Fruit fly (Drosophila melanogaster) whole organism, embryonic: Measurements from ENCODE around the gene Rassf.

Experiments used
- Aef1 ChIP-seq: fragments of 200-800 bp; sonication (Bioruptor generic); IDR thresholded peaks from 3 replicates; pipeline ENCODE4 v1.3.6; 2022; ENCODE audit warnings: missing biosample characterization, missing genetic modification characterization
- Bdp1 ChIP-seq: fragments of 200-800 bp; sonication (Bioruptor generic); optimal IDR thresholded peaks from 3 replicates; lab custom pipeline; 2016; ENCODE audit warnings: missing biosample characterization, missing genetic modification characterization
- CG10267 ChIP-seq: fragments of 200-800 bp; sonication (Bioruptor generic); optimal IDR thresholded peaks from 2 replicates; lab custom pipeline; 2018; ENCODE audit warnings: missing biosample characterization, mild to moderate bottlenecking, missing genetic modification characterization, moderate library complexity
- CG10565 ChIP-seq: fragments of 200-800 bp; sonication (Bioruptor generic); optimal IDR thresholded peaks from 3 replicates; lab custom pipeline; 2016; ENCODE audit warnings: missing biosample characterization, mild to moderate bottlenecking, missing genetic modification characterization
- CG10654 ChIP-seq: fragments of 200-800 bp; sonication (Bioruptor generic); optimal IDR thresholded peaks from 2 replicates; lab custom pipeline; 2016; ENCODE audit warnings: missing biosample characterization, missing genetic modification characterization
- CG12071 ChIP-seq: fragments of 200-800 bp; sonication (Bioruptor generic); optimal IDR thresholded peaks from 3 replicates; lab custom pipeline; 2018; ENCODE audit warnings: missing biosample characterization, mild to moderate bottlenecking, missing genetic modification characterization
- CG1233 ChIP-seq: fragments of 200-800 bp; sonication (Bioruptor generic); optimal IDR thresholded peaks from 4 replicates; lab custom pipeline; 2018; ENCODE audit warnings: missing biosample characterization, mild to moderate bottlenecking, missing genetic modification characterization
- CG12744 ChIP-seq: fragments of 200-800 bp; sonication (Bioruptor generic); optimal IDR thresholded peaks from 2 replicates; lab custom pipeline; 2016; ENCODE audit warnings: missing biosample characterization, missing genetic modification characterization
- CG15011 ChIP-seq: fragments of 200-800 bp; sonication (Bioruptor generic); optimal IDR thresholded peaks from 3 replicates; lab custom pipeline; 2018; ENCODE audit warnings: missing biosample characterization, mild to moderate bottlenecking, missing genetic modification characterization
- CG17359 ChIP-seq: fragments of 200-800 bp; sonication (Bioruptor generic); optimal IDR thresholded peaks from 3 replicates; lab custom pipeline; 2018; ENCODE audit warnings: missing biosample characterization, mild to moderate bottlenecking, missing genetic modification characterization, moderate library complexity
- CG2875 ChIP-seq: fragments of 200-800 bp; sonication (Bioruptor generic); optimal IDR thresholded peaks from 2 replicates; lab custom pipeline; 2017; ENCODE audit warnings: missing biosample characterization, mild to moderate bottlenecking, missing genetic modification characterization, missing genetic modification reagents
- CG30403 ChIP-seq: fragments of 200-800 bp; sonication (Bioruptor generic); optimal IDR thresholded peaks from 3 replicates; lab custom pipeline; 2016; ENCODE audit warnings: missing biosample characterization, missing genetic modification characterization
- CG3065 ChIP-seq: fragments of 200-800 bp; sonication (Bioruptor generic); optimal IDR thresholded peaks from 2 replicates; lab custom pipeline; 2016; ENCODE audit warnings: missing biosample characterization, missing genetic modification characterization
- CG32532 ChIP-seq: fragments of 200-800 bp; sonication (Bioruptor generic); IDR thresholded peaks from 2 replicates; pipeline ENCODE4 v1.3.6; 2022; ENCODE audit warnings: missing biosample characterization, missing genetic modification characterization
- CG5180 ChIP-seq: fragments of 200-800 bp; sonication (Bioruptor generic); optimal IDR thresholded peaks from 3 replicates; lab custom pipeline; 2017; ENCODE audit warnings: missing biosample characterization, missing genetic modification characterization, mild to moderate bottlenecking, moderate library complexity, missing genetic modification reagents
- CG6689 ChIP-seq: fragments of 200-800 bp; sonication (Bioruptor generic); IDR thresholded peaks from 2 replicates; pipeline ENCODE4 v1.3.6; 2022; ENCODE audit warnings: missing biosample characterization, missing genetic modification characterization
- CG7372 ChIP-seq: fragments of 200-800 bp; sonication (Bioruptor generic); IDR thresholded peaks from 2 replicates; pipeline ENCODE4 v1.3.6; 2022; ENCODE audit warnings: missing biosample characterization, missing genetic modification characterization
- CG9797 ChIP-seq: fragments of 200-800 bp; sonication (Bioruptor generic); optimal IDR thresholded peaks from 3 replicates; lab custom pipeline; 2018; ENCODE audit warnings: missing biosample characterization, mild to moderate bottlenecking, missing genetic modification characterization
- CG9817 ChIP-seq: fragments of 200-800 bp; sonication (Bioruptor generic); optimal IDR thresholded peaks from 2 replicates; lab custom pipeline; 2018; ENCODE audit warnings: missing biosample characterization, mild to moderate bottlenecking, missing genetic modification characterization, moderate library complexity
- CG9876 ChIP-seq: fragments of 200-800 bp; sonication (Bioruptor generic); optimal IDR thresholded peaks from 2 replicates; lab custom pipeline; 2016; ENCODE audit warnings: missing biosample characterization, missing genetic modification characterization
- CoRest ChIP-seq: fragments of 200-800 bp; sonication (Bioruptor generic); optimal IDR thresholded peaks from 3 replicates; lab custom pipeline; 2018; ENCODE audit warnings: missing biosample characterization, mild to moderate bottlenecking, missing genetic modification characterization, moderate library complexity
- E2f1 ChIP-seq: fragments of 200-800 bp; sonication (Bioruptor generic); IDR thresholded peaks from 2 replicates; pipeline ENCODE4 v1.3.6; 2022; ENCODE audit warnings: missing biosample characterization, missing genetic modification characterization
- ERR ChIP-seq: fragments of 200-800 bp; sonication (Bioruptor generic); optimal IDR thresholded peaks from 2 replicates; lab custom pipeline; 2016; ENCODE audit warnings: missing biosample characterization, missing genetic modification characterization
- HLHmδ ChIP-seq: fragments of 200-800 bp; sonication (Bioruptor generic); optimal IDR thresholded peaks from 2 replicates; lab custom pipeline; 2018; ENCODE audit warnings: missing biosample characterization, mild to moderate bottlenecking, missing genetic modification characterization, moderate library complexity
- Hand ChIP-seq: fragments of 200-800 bp; sonication (Bioruptor generic); optimal IDR thresholded peaks from 2 replicates; lab custom pipeline; 2017; ENCODE audit warnings: mild to moderate bottlenecking, missing biosample characterization, missing genetic modification reagents, missing genetic modification characterization
- Mad ChIP-seq: fragments of 200-800 bp; sonication (Bioruptor generic); optimal IDR thresholded peaks from 2 replicates; lab custom pipeline; 2016; ENCODE audit warnings: missing biosample characterization, missing genetic modification characterization
- Meics ChIP-seq: fragments of 200-800 bp; sonication (Bioruptor generic); optimal IDR thresholded peaks from 2 replicates; lab custom pipeline; 2017; ENCODE audit warnings: missing biosample characterization, mild to moderate bottlenecking, missing genetic modification characterization
- Neu2 ChIP-seq: fragments of 200-800 bp; sonication (Bioruptor generic); optimal IDR thresholded peaks from 3 replicates; lab custom pipeline; 2016; ENCODE audit warnings: missing biosample characterization, missing genetic modification characterization, borderline replicate concordance
- Opbp ChIP-seq: fragments of 200-800 bp; sonication (Bioruptor generic); IDR thresholded peaks from 3 replicates; pipeline ENCODE4 v1.3.6; 2022; ENCODE audit warnings: missing biosample characterization, missing genetic modification characterization; ENCODE audit not compliant: partially characterized antibody
- Sry-δ ChIP-seq: fragments of 200-800 bp; sonication (Bioruptor generic); optimal IDR thresholded peaks from 2 replicates; lab custom pipeline; 2016; ENCODE audit warnings: missing biosample characterization, missing genetic modification characterization
- Vsx1 ChIP-seq: fragments of 200-800 bp; sonication (Bioruptor generic); optimal IDR thresholded peaks from 2 replicates; lab custom pipeline; 2017; ENCODE audit warnings: missing biosample characterization, mild to moderate bottlenecking, missing genetic modification characterization, missing genetic modification reagents
- ap ChIP-seq: fragments of 200-800 bp; sonication (Bioruptor generic); IDR thresholded peaks from 2 replicates; pipeline ENCODE4 v1.3.6; 2022; ENCODE audit warnings: missing biosample characterization, missing genetic modification characterization
- cas ChIP-seq: fragments of 200-800 bp; sonication (Bioruptor generic); IDR thresholded peaks from 2 replicates; pipeline ENCODE4 v1.3.6; 2022; ENCODE audit warnings: missing biosample characterization, missing genetic modification characterization
- cg ChIP-seq: fragments of 200-800 bp; sonication (Bioruptor generic); optimal IDR thresholded peaks from 3 replicates; lab custom pipeline; 2019; ENCODE audit warnings: missing biosample characterization, mild to moderate bottlenecking, missing genetic modification characterization, moderate library complexity
- ci ChIP-seq: fragments of 200-800 bp; sonication (Bioruptor generic); IDR thresholded peaks from 3 replicates; pipeline ENCODE4 v1.3.6; 2022; ENCODE audit warnings: missing biosample characterization, missing genetic modification characterization
- croc ChIP-seq: fragments of 200-800 bp; sonication (Bioruptor generic); conservative IDR thresholded peaks from 3 replicates; pipeline ENCODE4 v1.3.6; 2022; ENCODE audit warnings: missing biosample characterization, missing genetic modification characterization
- dan ChIP-seq: fragments of 200-800 bp; sonication (Bioruptor generic); IDR thresholded peaks from 2 replicates; pipeline ENCODE4 v1.3.6; 2022; ENCODE audit warnings: missing biosample characterization, missing genetic modification characterization
- exex ChIP-seq: fragments of 200-800 bp; sonication (Bioruptor generic); optimal IDR thresholded peaks from 4 replicates; lab custom pipeline; 2018; ENCODE audit warnings: missing biosample characterization, mild to moderate bottlenecking, missing genetic modification characterization, moderate library complexity
- jigr1 ChIP-seq: fragments of 200-800 bp; sonication (Bioruptor generic); IDR thresholded peaks from 3 replicates; pipeline ENCODE4 v1.3.6; 2022; ENCODE audit warnings: missing biosample characterization, missing genetic modification characterization
- otp ChIP-seq: fragments of 200-800 bp; sonication (Bioruptor generic); IDR thresholded peaks from 3 replicates; pipeline ENCODE4, ENCODE4 v1.3.6; 2022; ENCODE audit warnings: missing biosample characterization, missing genetic modification characterization
- phol ChIP-seq: fragments of 200-800 bp; sonication (Bioruptor generic); optimal IDR thresholded peaks from 3 replicates; lab custom pipeline; 2018; ENCODE audit warnings: missing biosample characterization, mild to moderate bottlenecking, missing genetic modification characterization, moderate library complexity
- pzg ChIP-seq: fragments of 200-800 bp; sonication (Bioruptor generic); optimal IDR thresholded peaks from 3 replicates; lab custom pipeline; 2018; ENCODE audit warnings: missing biosample characterization, mild to moderate bottlenecking, missing genetic modification characterization, moderate library complexity
- row ChIP-seq: fragments of 200-800 bp; sonication (Bioruptor generic); IDR thresholded peaks from 3 replicates; pipeline ENCODE4 v1.3.6; 2022; ENCODE audit warnings: missing biosample characterization, missing genetic modification characterization
- run ChIP-seq: fragments of 200-800 bp; sonication (Bioruptor generic); optimal IDR thresholded peaks from 3 replicates; lab custom pipeline; 2018; ENCODE audit warnings: missing biosample characterization, mild to moderate bottlenecking, missing genetic modification characterization
- sc ChIP-seq, 3 experiments: fragments of >200 bp in 2 of 3; fragments of 200-800 bp in 1 of 3; sonication (Bioruptor generic) in 1 of 3; optimal IDR thresholded peaks; 2 replicates in 2 of 3; 3 replicates in 1 of 3; lab custom pipeline; 2017; ENCODE audit warnings: mild to moderate bottlenecking in 1 of 3, missing biosample characterization in 1 of 3, missing genetic modification characterization in 1 of 3, missing genetic modification reagents in 1 of 3
- sug ChIP-seq: fragments of 200-800 bp; optimal IDR thresholded peaks from 2 replicates; lab custom pipeline; 2019; ENCODE audit warnings: missing biosample characterization, mild to moderate bottlenecking, missing genetic modification characterization, moderate library complexity
- tgo ChIP-seq: fragments of 200-800 bp; sonication (Bioruptor generic); IDR thresholded peaks from 3 replicates; pipeline ENCODE4 v1.3.6; 2022; ENCODE audit warnings: missing biosample characterization, missing genetic modification characterization
- tna ChIP-seq: fragments of 200-800 bp; sonication (Bioruptor generic); IDR thresholded peaks from 2 replicates; pipeline ENCODE4 v1.3.6; 2022; ENCODE audit warnings: missing biosample characterization, missing genetic modification characterization; ENCODE audit not compliant: partially characterized antibody
- unpg ChIP-seq: fragments of 200-800 bp; sonication (Bioruptor generic); optimal IDR thresholded peaks from 3 replicates; lab custom pipeline; 2018; ENCODE audit warnings: missing biosample characterization, mild to moderate bottlenecking, missing genetic modification characterization, moderate library complexity

The Rassf gene

dm6 chr3R:23112680-23113362, 4.9 kb downstream of the Rassf start, which contains the start of gene Cow (continued):
- TF ChIP-seq Aef1 (GFP tag; lab: Robert Waterston, UW) (peak; percentile 60; the same call in 2 of the 3 replicates), sc (optimal IDR thresholded peaks at IDR 0.05; lab: Kevin White, UChicago) (no peak), sc (GFP tag; optimal IDR thresholded peaks at IDR 0.05; lab: Kevin White, UChicago) (peak; percentile 1), CG1233 (GFP tag; lab: Kevin White, UChicago) (no peak), E2f1 (GFP tag; lab: Robert Waterston, UW) (peak; percentile 74), pzg (GFP tag; lab: Kevin White, UChicago) (peak; percentile 4), CG12071 (peak; percentile 38), dan (GFP tag; lab: Robert Waterston, UW) (no peak), Neu2 (GFP tag; lab: Kevin White, UChicago) (no peak), CG9876 (no peak), CG30403 (GFP tag; lab: Kevin White, UChicago) (peak; percentile 65), CG32532 (GFP tag; lab: Robert Waterston, UW) (peak; percentile 78), CG10654 (GFP tag; lab: Kevin White, UChicago) (peak; percentile 9), CG7372 (GFP tag; lab: Robert Waterston, UW) (peak; percentile 70), CG12744 (GFP tag; lab: Kevin White, UChicago) (no peak), exex (peak; percentile 21), HLHmδ (GFP tag; lab: Kevin White, UChicago) (no peak), CG10267 (tag; lab: Kevin White, UChicago) (peak; percentile 13), Mad (peak; percentile 16), unpg (peak; percentile 50), jigr1 (no peak), CG10565 (GFP tag; lab: Kevin White, UChicago) (no peak), tgo (GFP tag; lab: Robert Waterston, UW) (peak; percentile 76), otp (GFP tag; lab: Robert Waterston, UW) (no peak), sug (tag; lab: Kevin White, UChicago) (peak; percentile 23), run (tag; lab: Kevin White, UChicago) (no peak), CG9797 (GFP tag; lab: Kevin White, UChicago) (no peak), CoRest (tag; lab: Kevin White, UChicago) (peak; percentile 54), Hand (peak; percentile 75), phol (tag; lab: Kevin White, UChicago) (peak; percentile 52), Meics (GFP tag; lab: Kevin White, UChicago) (peak; percentile 84), croc (no peak), Vsx1 (GFP tag; lab: Kevin White, UChicago) (no peak), row (GFP tag; lab: Robert Waterston, UW) (peak; percentile 84), CG3065 (GFP tag; lab: Kevin White, UChicago) (no peak), ci (GFP tag; lab: Robert Waterston, UW) (peak; percentile 70), ap (GFP tag; lab: Robert Waterston, UW) (peak; percentile 28; the same call in 1 of the 2 replicates), CG5180 (GFP tag; lab: Kevin White, UChicago) (no peak), cas (GFP tag; lab: Robert Waterston, UW) (0 out of 2 replicates have a peak, but pooled peaks have one; percentile 31), CG17359 (tag; lab: Kevin White, UChicago) (peak; percentile 61), Opbp (GFP tag; lab: Robert Waterston, UW) (no peak), Sry-δ (GFP tag; lab: Kevin White, UChicago) (peak; percentile 26), CG2875 (no peak), Bdp1 (GFP tag; lab: Kevin White, UChicago) (peak; percentile 42), CG15011 (GFP tag; lab: Kevin White, UChicago) (peak; percentile 3), CG9817 (tag; lab: Kevin White, UChicago) (peak; percentile 55), cg (no peak), ERR (no peak), tna (no peak), CG6689 (GFP tag; lab: Robert Waterston, UW) (no peak)
